Fruit fly (Drosophila melanogaster) whole organism, embryonic: ENCODE data around the gene CG31760.

ENCODE experiments used
- ATbp ChIP-seq: fragments of 200-800 bp; sonication (Bioruptor generic); optimal IDR thresholded peaks from 2 replicates; lab custom pipeline; 2017; ENCODE audit warnings: missing biosample characterization, mild to moderate bottlenecking, missing genetic modification characterization, missing genetic modification reagents
- Antp ChIP-seq: fragments of 200-800 bp; sonication (Bioruptor generic); optimal IDR thresholded peaks from 3 replicates; lab custom pipeline; 2016; ENCODE audit warnings: missing biosample characterization, missing genetic modification characterization
- Bgb ChIP-seq: fragments of 200-800 bp; sonication (Bioruptor generic); IDR thresholded peaks from 2 replicates; pipeline ENCODE4 v1.3.6; 2022; ENCODE audit warnings: missing biosample characterization, missing genetic modification characterization; ENCODE audit not compliant: partially characterized antibody
- C15 ChIP-seq: fragments of 200-800 bp; sonication (Bioruptor generic); IDR thresholded peaks from 3 replicates; pipeline ENCODE4 v1.3.6; 2022; ENCODE audit warnings: missing biosample characterization, missing genetic modification characterization
- CG11695 ChIP-seq: fragments of 200-800 bp; sonication (Bioruptor generic); IDR thresholded peaks from 3 replicates; pipeline ENCODE4 v1.3.6; 2022; ENCODE audit warnings: missing biosample characterization, missing genetic modification characterization
- CG12071 ChIP-seq: fragments of 200-800 bp; sonication (Bioruptor generic); optimal IDR thresholded peaks from 3 replicates; lab custom pipeline; 2018; ENCODE audit warnings: missing biosample characterization, mild to moderate bottlenecking, missing genetic modification characterization
- CG12155 ChIP-seq: fragments of 200-800 bp; sonication (Bioruptor generic); optimal IDR thresholded peaks from 3 replicates; lab custom pipeline; 2016; ENCODE audit warnings: missing biosample characterization, missing genetic modification characterization
- CG13287 ChIP-seq: fragments of 200-800 bp; sonication (Bioruptor generic); IDR thresholded peaks from 2 replicates; pipeline ENCODE4 v1.3.6; 2022; ENCODE audit warnings: missing biosample characterization, missing genetic modification characterization; ENCODE audit not compliant: partially characterized antibody
- CG13775 ChIP-seq: fragments of 200-800 bp; sonication (Bioruptor generic); optimal IDR thresholded peaks from 3 replicates; lab custom pipeline; 2017; ENCODE audit warnings: missing biosample characterization, mild to moderate bottlenecking, missing genetic modification characterization
- CG16813 ChIP-seq: fragments of 200-800 bp; sonication (Bioruptor generic); IDR thresholded peaks from 3 replicates; pipeline ENCODE4 v1.3.6; 2022; ENCODE audit warnings: missing biosample characterization, missing genetic modification characterization; ENCODE audit not compliant: partially characterized antibody
- CG18599 ChIP-seq: fragments of 200-800 bp; sonication (Bioruptor generic); optimal IDR thresholded peaks from 3 replicates; lab custom pipeline; 2017; ENCODE audit warnings: missing biosample characterization, missing genetic modification characterization, mild to moderate bottlenecking, moderate library complexity, missing genetic modification reagents
- CG18619 ChIP-seq: fragments of 200-800 bp; sonication (Bioruptor generic); optimal IDR thresholded peaks from 3 replicates; lab custom pipeline; 2017; ENCODE audit warnings: missing biosample characterization, mild to moderate bottlenecking, missing genetic modification characterization
- CG3847 ChIP-seq: fragments of 200-800 bp; sonication (Bioruptor generic); IDR thresholded peaks from 2 replicates; pipeline ENCODE4 v1.3.6; 2022; ENCODE audit warnings: missing biosample characterization, missing genetic modification characterization
- CG7372 ChIP-seq: fragments of 200-800 bp; sonication (Bioruptor generic); IDR thresholded peaks from 2 replicates; pipeline ENCODE4 v1.3.6; 2022; ENCODE audit warnings: missing biosample characterization, missing genetic modification characterization
- CG7963 ChIP-seq: fragments of 200-800 bp; sonication (Bioruptor generic); IDR thresholded peaks from 3 replicates; pipeline ENCODE4 v1.3.6; 2022; ENCODE audit warnings: missing biosample characterization, missing genetic modification characterization; ENCODE audit not compliant: partially characterized antibody
- CG9437 ChIP-seq: fragments of 200-800 bp; sonication (Bioruptor generic); optimal IDR thresholded peaks from 2 replicates; lab custom pipeline; 2018; ENCODE audit warnings: missing biosample characterization, mild to moderate bottlenecking, missing genetic modification characterization
- Camta ChIP-seq: fragments of 200-800 bp; sonication (Bioruptor generic); optimal IDR thresholded peaks from 2 replicates; lab custom pipeline; 2016; ENCODE audit warnings: missing biosample characterization, missing genetic modification characterization
- Doc3 ChIP-seq: fragments of 200-800 bp; sonication (Bioruptor generic); IDR thresholded peaks from 3 replicates; pipeline ENCODE4 v1.3.6; 2022; ENCODE audit warnings: missing biosample characterization, missing genetic modification characterization; ENCODE audit not compliant: partially characterized antibody
- GATAe ChIP-seq: fragments of 200-800 bp; sonication (Bioruptor generic); conservative IDR thresholded peaks from 2 replicates; pipeline ENCODE4 v1.3.6; 2022; ENCODE audit warnings: missing biosample characterization, missing genetic modification characterization
- Hey ChIP-seq: fragments of 200-800 bp; sonication (Bioruptor generic); optimal IDR thresholded peaks from 3 replicates; lab custom pipeline; 2018; ENCODE audit warnings: missing biosample characterization, mild to moderate bottlenecking, missing genetic modification characterization
- Jarid2 ChIP-seq: fragments of 200-800 bp; sonication (Bioruptor generic); optimal IDR thresholded peaks from 3 replicates; lab custom pipeline; 2017; ENCODE audit warnings: mild to moderate bottlenecking, missing biosample characterization, missing genetic modification reagents, missing genetic modification characterization
- Nf-YC ChIP-seq: fragments of 200-800 bp; optimal IDR thresholded peaks from 3 replicates; lab custom pipeline; 2019; ENCODE audit warnings: missing biosample characterization, mild to moderate bottlenecking, missing genetic modification characterization, moderate library complexity
- Oaz ChIP-seq: fragments of 200-800 bp; sonication (Bioruptor generic); IDR thresholded peaks from 2 replicates; pipeline ENCODE4 v1.3.6; 2022; ENCODE audit warnings: missing biosample characterization, missing genetic modification characterization
- Sox100B ChIP-seq: fragments of 200-800 bp; sonication (Bioruptor generic); optimal IDR thresholded peaks from 3 replicates; lab custom pipeline; 2018; ENCODE audit warnings: missing biosample characterization, mild to moderate bottlenecking, missing genetic modification characterization
- amos ChIP-seq: fragments of 200-800 bp; sonication (Bioruptor generic); IDR thresholded peaks from 2 replicates; pipeline ENCODE4 v1.3.6; 2022; ENCODE audit warnings: missing biosample characterization, missing genetic modification characterization; ENCODE audit not compliant: partially characterized antibody
- ase ChIP-seq: fragments of 200-800 bp; sonication (Bioruptor generic); IDR thresholded peaks from 3 replicates; pipeline ENCODE4 v1.3.6; 2022; ENCODE audit warnings: missing biosample characterization, missing genetic modification characterization
- crol ChIP-seq: fragments of 200-800 bp; sonication (Bioruptor generic); IDR thresholded peaks from 2 replicates; pipeline ENCODE4 v1.3.6; 2022; ENCODE audit warnings: missing biosample characterization, missing genetic modification characterization
- cwo ChIP-seq: fragments of 200-800 bp; sonication (Bioruptor generic); optimal IDR thresholded peaks from 3 replicates; lab custom pipeline; 2017; ENCODE audit warnings: missing biosample characterization, missing genetic modification characterization, mild to moderate bottlenecking, moderate library complexity, missing genetic modification reagents
- disco-r ChIP-seq: fragments of 200-800 bp; sonication (Bioruptor generic); optimal IDR thresholded peaks from 2 replicates; lab custom pipeline; 2016; ENCODE audit warnings: missing biosample characterization, missing genetic modification characterization
- dm ChIP-seq: fragments of 200-800 bp; sonication (Bioruptor generic); optimal IDR thresholded peaks from 3 replicates; lab custom pipeline; 2016; ENCODE audit warnings: missing biosample characterization, missing genetic modification characterization
- en ChIP-seq: fragments of 200-800 bp; sonication (Bioruptor generic); optimal IDR thresholded peaks from 2 replicates; lab custom pipeline; 2016; ENCODE audit warnings: missing biosample characterization, missing genetic modification characterization
- ewg ChIP-seq: fragments of 200-800 bp; sonication (Bioruptor generic); optimal IDR thresholded peaks from 3 replicates; lab custom pipeline; 2017; ENCODE audit warnings: mild to moderate bottlenecking, missing biosample characterization, missing genetic modification reagents, missing genetic modification characterization
- exex ChIP-seq: fragments of 200-800 bp; sonication (Bioruptor generic); optimal IDR thresholded peaks from 4 replicates; lab custom pipeline; 2018; ENCODE audit warnings: missing biosample characterization, mild to moderate bottlenecking, missing genetic modification characterization, moderate library complexity
- gsb-n ChIP-seq: fragments of 200-800 bp; sonication (Bioruptor generic); optimal IDR thresholded peaks from 3 replicates; lab custom pipeline; 2018; ENCODE audit warnings: missing biosample characterization, mild to moderate bottlenecking, missing genetic modification characterization
- jumu ChIP-seq: fragments of 200-800 bp; sonication (Bioruptor generic); optimal IDR thresholded peaks from 3 replicates; lab custom pipeline; 2016; ENCODE audit warnings: missing biosample characterization, missing genetic modification characterization
- kay ChIP-seq: fragments of 200-800 bp; sonication (Bioruptor generic); optimal IDR thresholded peaks from 2 replicates; lab custom pipeline; 2016; ENCODE audit warnings: missing biosample characterization, missing genetic modification characterization
- run ChIP-seq: fragments of 200-800 bp; sonication (Bioruptor generic); optimal IDR thresholded peaks from 3 replicates; lab custom pipeline; 2018; ENCODE audit warnings: missing biosample characterization, mild to moderate bottlenecking, missing genetic modification characterization
- sd ChIP-seq: fragments of 200-800 bp; sonication (Bioruptor generic); optimal IDR thresholded peaks from 3 replicates; lab custom pipeline; 2018; ENCODE audit warnings: missing biosample characterization, mild to moderate bottlenecking, missing genetic modification characterization, moderate library complexity
- sens ChIP-seq: fragments of 200-800 bp; sonication (Bioruptor generic); peaks from one replicate; lab custom pipeline; 2016; ENCODE audit warnings: missing biosample characterization, missing genetic modification characterization
- sisA ChIP-seq: fragments of 200-800 bp; sonication (Bioruptor generic); IDR thresholded peaks from 2 replicates; pipeline ENCODE4 v1.3.6; 2022; ENCODE audit warnings: missing biosample characterization, missing genetic modification characterization
- sug ChIP-seq: fragments of 200-800 bp; optimal IDR thresholded peaks from 2 replicates; lab custom pipeline; 2019; ENCODE audit warnings: missing biosample characterization, mild to moderate bottlenecking, missing genetic modification characterization, moderate library complexity
- tap ChIP-seq: fragments of 200-800 bp; optimal IDR thresholded peaks from 3 replicates; lab custom pipeline; 2019; ENCODE audit warnings: missing biosample characterization, mild to moderate bottlenecking, missing genetic modification characterization, moderate library complexity

CG31760 gene

dm6 chr2L:12103231-12104210 is 39.1 kb upstream of the CG31760 start, which contains the start of the genes Patsas and ThrRS (continued):
- TF ChIP-seq CG12155 (GFP tag; lab: Kevin White, UChicago) (peak; percentile 88), CG18619 (peak; percentile 80), CG13775 (GFP tag; lab: Kevin White, UChicago) (peak; percentile 86), Sox100B (GFP tag; lab: Kevin White, UChicago) (no peak), CG3847 (GFP tag; lab: Robert Waterston, UW) (peak; percentile 90), jumu (GFP tag; lab: Kevin White, UChicago) (peak; percentile 54), dm (GFP tag; lab: Kevin White, UChicago) (peak; percentile 61)
- TF ChIP-seq, all 482 proteins: peak for 377

- TF ChIP-seq ewg, result no peak
- TF ChIP-seq GATAe (GFP tag; lab: Robert Waterston, UW), result 0 out of 2 replicates have a peak, but pooled peaks have one; percentile 34
- TF ChIP-seq CG18599 (GFP tag; lab: Kevin White, UChicago), result no peak
- no peak for TF ChIP-seq disco-r (GFP tag; lab: Kevin White, UChicago)
- TF ChIP-seq Camta, result no peak
- TF ChIP-seq sens (GFP tag; lab: Kevin White, UChicago), result peak; percentile 26
- TF ChIP-seq CG12071 (GFP tag; lab: Kevin White, UChicago), result no peak
- no peak for TF ChIP-seq run (tag; lab: Kevin White, UChicago)
- TF ChIP-seq kay (GFP tag; lab: Kevin White, UChicago), result peak; percentile 21
- no peak for TF ChIP-seq C15 (GFP tag; lab: Robert Waterston, UW)
- peak; percentile 40 for TF ChIP-seq sd
- TF ChIP-seq tap (tag; lab: Kevin White, UChicago), result no peak
- peak; percentile 10 for TF ChIP-seq sug
- peak; percentile 31 for TF ChIP-seq exex
Measured at dm6 chr2L:12107087-12107486, 35.5 kb upstream of the CG31760 start.

- TF ChIP-seq gsb-n (peak; percentile 40), CG13287 (GFP tag; lab: Robert Waterston, UW) (peak; percentile 84), crol (GFP tag; lab: Robert Waterston, UW) (peak; percentile 83), sd (peak; percentile 86), Hey (tag; lab: Kevin White, UChicago) (peak; percentile 50), cwo (GFP tag; lab: Kevin White, UChicago) (peak; percentile 17), amos (GFP tag; lab: Robert Waterston, UW) (peak; percentile 70), CG9437 (GFP tag; lab: Kevin White, UChicago) (no peak), ase (GFP tag; lab: Robert Waterston, UW) (no peak), Jarid2 (GFP tag; lab: Kevin White, UChicago) (peak; percentile 32), Antp (GFP tag; lab: Kevin White, UChicago) (no peak), Nf-YC (tag; lab: Kevin White, UChicago) (peak; percentile 40), Doc3 (peak; percentile 74; the same call in 2 of the 3 replicates), CG11695 (GFP tag; lab: Robert Waterston, UW) (peak; percentile 34; the same call in 1 of the 3 replicates), sens (GFP tag; lab: Kevin White, UChicago) (peak; percentile 29), Bgb (GFP tag; lab: Robert Waterston, UW) (peak; percentile 87), CG7963 (peak; percentile 60; the same call in 1 of the 3 replicates), en (GFP tag; lab: Kevin White, UChicago) (no peak), CG3847 (GFP tag; lab: Robert Waterston, UW) (peak; percentile 30; the same call in 1 of the 2 replicates), CG7372 (no peak), exex (peak; percentile 87), jumu (GFP tag; lab: Kevin White, UChicago) (no peak), sisA (GFP tag; lab: Robert Waterston, UW) (no peak), ATbp (GFP tag; lab: Kevin White, UChicago) (no peak), Oaz (GFP tag; lab: Robert Waterston, UW) (no peak), CG16813 (GFP tag; lab: Robert Waterston, UW) (peak; percentile 73)
Measured at dm6 chr2L:12108779-12109564, 33.6 kb upstream of the CG31760 start, which contains the start of the genes Rab6 and Phae1. Gene Rab6, minus strand, starts transcription at chr2L:12109116. Gene Phae1, plus strand, starts transcription at chr2L:12109417.
